Worm (Caenorhabditis elegans) whole organism, L4/young adult: Measurements from ENCODE around the gene EEED8.13.

Experiments
- W03F9.2 ChIP-seq: fragments of 150-350 bp; optimal IDR thresholded peaks from 2 replicates; lab custom pipeline; 2014; ENCODE audit warnings: missing biosample characterization, missing genetic modification characterization
- dao-5 ChIP-seq: sonication (generic microtip); optimal IDR thresholded peaks from 2 replicates; lab custom pipeline; 2016; ENCODE audit warnings: missing genotype, missing genetic modification characterization, moderate library complexity, missing compliant biosample characterization
- him-1 ChIP-seq: sonication (generic microtip); optimal IDR thresholded peaks from 2 replicates; lab custom pipeline; 2016; ENCODE audit warnings: missing genotype, missing genetic modification reagents, missing genetic modification characterization, missing compliant biosample characterization

EEED8.13 gene

ce11 chrII:5370641-5371040 is 41.7 kb downstream of the EEED8.13 start, which contains the start of gene F09E5.12:
TSS of gene F09E5.12 (minus strand) at chrII:5370741.
- no peak for TF ChIP-seq W03F9.2

ce11 chrII:5365645-5366044 is 46.7 kb downstream of the EEED8.13 start, which contains the start of gene F09E5.16:
TSS of gene F09E5.16 (minus strand) at chrII:5365745.
- TF ChIP-seq dao-5 (tag; lab: Kevin White, UChicago) (no peak), W03F9.2 (no peak), him-1 (no peak)

ce11 chrII:5364516-5364915 is 47.9 kb downstream of the EEED8.13 start:
- TF ChIP-seq W03F9.2 (no peak), him-1 (no peak), dao-5 (tag; lab: Kevin White, UChicago) (no peak)
